Fruit fly (Drosophila melanogaster): ENCODE data around the gene CG42828.

Gene CG42828

DNA sequence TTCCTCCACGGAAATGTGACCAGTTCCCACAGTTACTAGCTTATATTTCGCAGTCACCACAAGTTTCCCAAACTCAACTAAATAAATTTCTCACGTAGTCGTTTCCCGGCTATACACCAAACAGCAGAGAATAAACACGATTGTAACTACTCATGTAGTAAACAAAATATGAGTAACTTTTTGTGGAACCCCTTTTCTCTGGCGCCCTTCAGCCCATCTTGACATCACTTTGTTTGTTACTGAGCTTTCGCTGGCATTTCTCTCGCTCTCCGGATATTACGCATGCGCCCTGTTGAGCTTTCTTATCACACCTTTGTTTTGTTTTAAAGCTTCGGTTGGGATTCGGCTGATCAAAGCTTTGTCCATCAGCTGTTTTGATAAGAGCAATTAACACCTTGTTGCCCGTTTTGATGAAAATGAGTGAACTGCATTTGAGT is 12.5 kb downstream of the CG42828 start:
- TF ChIP-seq psq (optimal IDR thresholded peaks at IDR 0.05) (no peak), usp (GFP tag; optimal IDR thresholded peaks at IDR 0.05) (no peak), CG8478 (optimal IDR thresholded peaks at IDR 0.05) (no peak), Dll (optimal IDR thresholded peaks at IDR 0.05) (no peak), EcR (GFP tag; optimal IDR thresholded peaks at IDR 0.05) (no peak), pan (optimal IDR thresholded peaks at IDR 0.05) (no peak)

DNA sequence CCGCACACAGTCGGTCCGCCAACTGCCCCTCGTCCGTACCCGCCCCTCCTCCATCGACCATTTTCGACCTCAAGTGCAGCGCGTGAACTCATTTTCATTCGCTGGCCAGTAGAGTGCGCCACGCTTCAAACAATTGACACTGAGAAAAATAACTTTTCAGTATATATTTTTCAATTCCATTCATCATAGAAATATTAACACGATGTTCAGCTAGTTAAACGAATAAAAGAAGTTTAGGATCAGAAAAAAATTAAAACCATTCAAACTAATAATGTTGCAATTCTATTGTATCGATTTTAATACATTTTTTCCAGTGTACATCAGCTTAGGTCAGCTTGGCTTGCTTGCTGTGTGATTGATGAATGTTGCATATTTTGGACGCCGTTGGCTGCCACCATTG is 13.4 kb downstream of the CG42828 start:
- no peak for TF ChIP-seq psq (optimal IDR thresholded peaks at IDR 0.05)
- TF ChIP-seq CG8478 (optimal IDR thresholded peaks at IDR 0.05): no peak
- TF ChIP-seq EcR (GFP tag; optimal IDR thresholded peaks at IDR 0.05): no peak
- TF ChIP-seq pan (optimal IDR thresholded peaks at IDR 0.05): no peak
- TF ChIP-seq usp (GFP tag; optimal IDR thresholded peaks at IDR 0.05): no peak
- TF ChIP-seq Dll (optimal IDR thresholded peaks at IDR 0.05): no peak

DNA sequence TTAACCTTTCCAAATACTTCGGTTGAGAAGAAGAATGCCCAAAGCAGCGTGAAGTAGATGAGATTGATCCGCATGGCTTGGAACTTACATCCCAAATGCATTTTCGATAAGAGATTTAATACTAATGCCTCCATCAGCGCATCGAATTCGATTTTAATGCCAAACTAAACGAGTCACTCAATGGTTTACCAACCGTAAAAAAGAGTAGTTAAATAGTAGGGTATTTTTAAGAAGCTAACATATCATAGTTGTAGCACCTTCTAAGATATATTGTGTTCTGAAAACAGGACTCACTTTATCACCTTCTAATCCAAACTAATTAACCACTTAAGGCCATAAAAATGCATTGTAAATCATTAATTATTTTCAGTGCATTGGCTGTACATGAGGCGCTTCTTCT is 15.3 kb downstream of the CG42828 start, which contains the start of gene CG31515:
TSS of gene CG31515 (minus strand) at position 101 of the 400 bp plus-strand sequence.
- no peak for TF ChIP-seq EcR (GFP tag; optimal IDR thresholded peaks at IDR 0.05)
- no peak for TF ChIP-seq usp (GFP tag; optimal IDR thresholded peaks at IDR 0.05)
- no peak for TF ChIP-seq psq (optimal IDR thresholded peaks at IDR 0.05)
- no peak for TF ChIP-seq CG8478 (optimal IDR thresholded peaks at IDR 0.05)
- TF ChIP-seq pan (optimal IDR thresholded peaks at IDR 0.05): no peak
- no peak for TF ChIP-seq Dll (optimal IDR thresholded peaks at IDR 0.05)

DNA sequence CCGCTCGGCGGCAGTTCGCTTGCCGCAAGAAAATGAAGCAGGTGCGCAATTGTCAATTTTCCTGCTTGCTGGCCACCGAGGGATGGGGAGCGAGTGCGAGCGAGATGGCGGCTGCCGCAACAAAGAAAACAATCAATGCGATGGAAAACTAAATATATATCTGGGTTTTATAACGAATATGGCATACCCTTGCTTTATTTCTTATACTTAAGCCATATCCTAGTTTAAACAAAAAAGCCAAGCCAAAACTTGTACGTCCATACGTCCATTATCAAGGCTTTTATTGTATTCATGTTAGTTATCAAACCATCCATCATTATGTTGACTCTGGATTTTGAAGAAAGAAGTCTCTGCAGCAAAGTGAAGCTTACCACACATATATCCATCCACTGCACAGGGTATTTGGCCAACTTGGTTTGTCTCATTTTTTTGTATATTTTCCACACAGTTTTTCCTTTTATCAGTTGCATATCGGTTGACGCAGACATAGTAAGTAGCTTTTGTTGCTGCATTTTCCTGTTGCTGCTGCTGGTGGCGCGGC is 17.3 kb downstream of the CG42828 start:
- TF ChIP-seq usp (GFP tag; optimal IDR thresholded peaks at IDR 0.05) (no peak), psq (optimal IDR thresholded peaks at IDR 0.05) (no peak), pan (optimal IDR thresholded peaks at IDR 0.05) (no peak), EcR (GFP tag; optimal IDR thresholded peaks at IDR 0.05) (no peak), Dll (optimal IDR thresholded peaks at IDR 0.05) (no peak), CG8478 (optimal IDR thresholded peaks at IDR 0.05) (no peak)

DNA sequence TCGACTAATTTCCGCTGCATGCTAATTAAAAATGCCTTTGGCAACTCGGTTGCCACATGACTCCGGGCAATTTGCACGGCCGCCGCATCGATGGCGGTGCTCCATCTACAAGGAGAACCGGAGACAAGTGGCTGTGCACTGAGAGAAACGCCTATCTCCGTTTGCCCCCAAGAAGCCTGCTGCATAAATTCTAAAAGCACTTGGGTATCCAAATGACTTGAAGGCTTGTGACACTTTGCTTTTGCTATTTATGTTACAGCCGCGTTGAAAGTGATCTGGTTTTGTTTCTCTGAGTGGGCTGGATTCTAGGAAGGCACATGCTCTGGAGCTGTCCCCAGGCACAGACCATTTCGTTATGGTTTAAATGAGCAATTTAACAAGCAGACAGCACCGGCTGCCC is 18.7 kb downstream of the CG42828 start:
- TF ChIP-seq psq (optimal IDR thresholded peaks at IDR 0.05) (no peak), Dll (optimal IDR thresholded peaks at IDR 0.05) (no peak), pan (optimal IDR thresholded peaks at IDR 0.05) (no peak), CG8478 (optimal IDR thresholded peaks at IDR 0.05) (no peak), usp (GFP tag; optimal IDR thresholded peaks at IDR 0.05) (no peak), EcR (GFP tag; optimal IDR thresholded peaks at IDR 0.05) (no peak)

DNA sequence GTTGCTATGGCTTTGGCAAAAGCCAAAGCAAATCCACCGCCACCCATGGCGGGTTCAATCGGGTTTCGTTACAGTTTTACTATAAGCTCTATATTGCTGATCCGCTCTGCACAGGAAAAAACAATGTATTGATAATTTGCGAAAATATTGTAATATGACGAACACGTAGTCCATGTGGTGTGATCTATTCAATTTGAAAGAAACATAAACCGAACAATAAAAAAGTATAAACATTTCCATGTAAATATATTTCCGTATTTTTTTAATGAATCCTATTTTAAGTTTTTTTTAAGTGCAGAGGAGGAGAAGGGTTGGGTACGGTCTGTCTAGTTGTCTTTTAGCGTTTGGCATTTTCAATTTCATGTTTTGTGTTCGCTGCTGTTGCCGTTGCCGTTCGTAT is 20.0 kb downstream of the CG42828 start:
- TF ChIP-seq pan (optimal IDR thresholded peaks at IDR 0.05) (no peak), Dll (optimal IDR thresholded peaks at IDR 0.05) (no peak), EcR (GFP tag; optimal IDR thresholded peaks at IDR 0.05) (no peak)

DNA sequence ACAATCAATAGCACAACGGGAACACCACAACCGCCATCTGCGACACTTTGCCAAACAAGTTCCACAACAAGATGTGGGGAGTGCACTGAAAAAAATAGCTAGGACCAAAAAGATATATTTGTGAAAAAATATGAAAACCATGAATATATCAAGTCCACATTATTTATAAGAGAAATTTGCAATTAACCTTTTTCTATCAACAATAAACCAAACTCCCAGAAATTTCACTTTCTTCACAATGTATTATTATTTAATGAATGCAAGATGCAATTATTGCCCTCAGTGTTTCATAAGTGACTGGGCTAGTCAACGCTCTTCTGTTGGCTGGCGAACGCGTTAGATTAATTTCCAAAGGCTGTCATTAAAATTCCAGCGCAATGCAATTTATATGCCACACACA is 22.2 kb downstream of the CG42828 start:
- TF ChIP-seq usp (GFP tag; optimal IDR thresholded peaks at IDR 0.05) (no peak), pan (optimal IDR thresholded peaks at IDR 0.05) (no peak), CG8478 (optimal IDR thresholded peaks at IDR 0.05) (no peak), Dll (optimal IDR thresholded peaks at IDR 0.05) (no peak), psq (optimal IDR thresholded peaks at IDR 0.05) (no peak), EcR (GFP tag; optimal IDR thresholded peaks at IDR 0.05) (no peak)

DNA sequence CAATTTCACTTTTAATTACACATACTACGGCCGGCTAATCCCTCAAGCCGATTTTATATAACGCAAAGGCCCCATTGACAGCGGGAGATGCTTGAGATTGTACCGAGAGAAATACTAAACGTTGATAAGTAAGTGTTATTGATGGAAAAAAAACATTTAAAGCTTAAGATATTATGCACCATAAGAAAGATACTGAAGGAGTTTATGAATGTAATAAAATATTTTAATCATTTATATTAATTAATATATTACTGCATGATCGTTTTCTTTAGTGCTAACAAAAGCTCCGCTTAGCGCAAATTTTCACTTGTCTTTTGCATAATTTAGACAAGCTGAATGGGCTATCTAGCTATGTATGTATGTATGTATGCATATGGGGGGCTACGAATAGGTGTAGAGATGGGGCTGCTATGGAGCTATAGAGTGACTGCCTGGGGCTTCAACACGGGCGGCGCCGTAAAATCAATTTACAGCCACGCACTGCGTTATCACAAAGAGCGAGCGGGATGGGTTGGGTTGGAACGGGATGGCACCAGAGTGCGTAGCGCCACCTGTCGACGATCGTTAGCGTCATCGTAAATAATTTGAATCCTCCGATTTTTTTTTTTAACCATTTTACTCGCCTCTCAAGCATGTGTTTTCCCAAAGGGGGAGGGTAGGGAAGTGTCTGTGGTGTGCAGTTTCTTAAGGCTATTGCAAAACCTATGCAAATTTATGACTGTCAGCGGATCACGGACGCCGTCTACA is 23.2 kb downstream of the CG42828 start:
- TF ChIP-seq pan (optimal IDR thresholded peaks at IDR 0.05): no peak
- no peak for TF ChIP-seq EcR (GFP tag; optimal IDR thresholded peaks at IDR 0.05)
- no peak for TF ChIP-seq Dll (optimal IDR thresholded peaks at IDR 0.05)
- TF ChIP-seq psq (optimal IDR thresholded peaks at IDR 0.05): no peak
- TF ChIP-seq CG8478 (optimal IDR thresholded peaks at IDR 0.05): no peak
- TF ChIP-seq usp (GFP tag; optimal IDR thresholded peaks at IDR 0.05): no peak

DNA sequence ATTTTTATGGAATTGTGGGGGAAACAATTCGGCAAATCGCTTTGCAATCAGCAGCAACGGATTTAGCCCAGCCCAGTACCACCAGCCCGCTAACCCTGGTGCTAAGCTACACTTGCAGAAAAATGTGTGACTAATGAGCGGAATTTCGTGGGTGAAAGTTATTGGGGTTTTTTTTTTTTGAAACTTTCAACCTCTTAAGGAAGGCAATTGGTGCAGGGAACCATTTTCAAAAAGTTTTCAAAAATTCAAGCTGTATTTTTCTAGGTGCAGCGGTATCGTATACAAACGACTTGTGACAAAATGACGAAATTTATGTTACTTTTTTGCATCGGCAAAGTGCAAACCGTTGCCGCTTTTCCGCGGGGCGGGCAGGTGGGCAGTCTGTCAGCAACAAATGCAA is 25.5 kb downstream of the CG42828 start:
- TF ChIP-seq EcR (GFP tag; optimal IDR thresholded peaks at IDR 0.05) (no peak), usp (GFP tag; optimal IDR thresholded peaks at IDR 0.05) (no peak), pan (optimal IDR thresholded peaks at IDR 0.05) (no peak), Dll (optimal IDR thresholded peaks at IDR 0.05) (no peak), CG8478 (optimal IDR thresholded peaks at IDR 0.05) (no peak), psq (optimal IDR thresholded peaks at IDR 0.05) (no peak)

DNA sequence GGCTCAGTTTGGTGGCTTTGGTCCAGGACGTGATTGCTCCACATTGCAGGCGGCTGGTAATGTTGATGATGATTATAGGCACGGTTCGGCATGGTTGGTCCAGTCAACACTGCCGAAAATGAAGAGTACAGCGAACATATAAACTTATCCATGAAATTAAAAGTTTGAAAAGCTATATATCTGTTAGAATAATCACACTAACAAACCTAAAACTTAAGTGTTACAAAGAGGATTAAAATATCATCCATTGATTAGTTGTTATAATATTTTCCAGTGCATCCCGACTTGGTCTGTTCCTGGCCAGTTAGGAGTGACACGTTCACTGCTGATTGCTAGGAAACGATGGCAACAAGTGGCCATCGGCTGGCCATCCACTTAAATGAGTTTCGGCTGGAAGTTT is 26.2 kb downstream of the CG42828 start:
- no peak for TF ChIP-seq EcR (GFP tag; optimal IDR thresholded peaks at IDR 0.05)
- no peak for TF ChIP-seq pan (optimal IDR thresholded peaks at IDR 0.05)
- TF ChIP-seq Dll (optimal IDR thresholded peaks at IDR 0.05): no peak
- no peak for TF ChIP-seq usp (GFP tag; optimal IDR thresholded peaks at IDR 0.05)
- TF ChIP-seq CG8478 (optimal IDR thresholded peaks at IDR 0.05): no peak
- no peak for TF ChIP-seq psq (optimal IDR thresholded peaks at IDR 0.05)

DNA sequence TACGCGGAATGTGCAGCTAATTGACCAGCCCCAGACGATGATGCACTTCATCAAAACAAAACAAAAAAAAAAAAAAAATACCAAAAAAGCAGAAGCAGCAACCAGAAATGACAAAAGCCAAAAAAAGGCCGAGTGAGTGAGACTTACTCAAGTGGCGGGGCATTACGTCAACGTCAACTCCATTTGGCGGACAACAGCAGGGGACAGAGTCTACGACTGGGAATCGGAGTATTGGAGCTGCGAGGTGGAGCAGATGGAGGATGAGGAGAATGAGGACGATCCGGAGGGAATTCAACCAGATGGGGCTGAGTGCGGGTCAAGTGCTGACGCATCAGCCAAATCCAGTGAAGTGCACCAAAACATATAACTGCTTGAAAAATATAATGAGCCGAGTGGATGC is 28.0 kb downstream of the CG42828 start:
- TF ChIP-seq Dll (optimal IDR thresholded peaks at IDR 0.05) (no peak), psq (optimal IDR thresholded peaks at IDR 0.05) (no peak), EcR (GFP tag; optimal IDR thresholded peaks at IDR 0.05) (no peak), CG8478 (optimal IDR thresholded peaks at IDR 0.05) (no peak), usp (GFP tag; optimal IDR thresholded peaks at IDR 0.05) (no peak), pan (optimal IDR thresholded peaks at IDR 0.05) (no peak)

DNA sequence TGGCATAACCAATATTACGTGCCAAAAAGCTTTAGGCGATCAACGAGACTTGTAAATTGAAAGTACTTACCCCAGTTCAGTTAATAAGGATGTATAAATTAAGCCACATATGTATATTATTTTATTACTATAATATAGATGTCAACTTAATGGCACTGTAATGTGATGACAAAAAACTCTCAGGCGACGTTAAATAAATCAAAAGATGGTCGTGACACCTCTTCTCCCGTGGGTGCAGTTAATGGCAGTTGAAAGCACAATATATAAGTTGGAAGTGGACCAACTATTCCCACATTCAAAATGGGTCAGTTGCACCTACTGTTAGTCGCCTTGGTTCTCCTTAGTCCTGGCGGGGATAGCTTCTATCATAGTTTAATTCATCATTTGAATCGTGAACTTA is 29.0 kb downstream of the CG42828 start, which contains the start of gene Ir94d:
TSS of gene Ir94d (plus strand) at position 301 of the 400 bp plus-strand sequence.
- TF ChIP-seq usp (GFP tag; optimal IDR thresholded peaks at IDR 0.05) (no peak), psq (optimal IDR thresholded peaks at IDR 0.05) (no peak), EcR (GFP tag; optimal IDR thresholded peaks at IDR 0.05) (no peak), pan (optimal IDR thresholded peaks at IDR 0.05) (no peak), CG8478 (optimal IDR thresholded peaks at IDR 0.05) (no peak), Dll (optimal IDR thresholded peaks at IDR 0.05) (no peak)
